Fruit fly (Drosophila melanogaster) whole organism, embryonic: ENCODE results near the gene ImpL1.

Experiments
- B-H2 ChIP-seq: fragments of 200-800 bp; sonication (Bioruptor generic); optimal IDR thresholded peaks from 2 replicates; lab custom pipeline; 2018; ENCODE audit warnings: missing biosample characterization, mild to moderate bottlenecking, missing genetic modification characterization
- BEAF-32 ChIP-seq: fragments of 200-800 bp; sonication (Bioruptor generic); optimal IDR thresholded peaks from 3 replicates; lab custom pipeline; 2017; ENCODE audit warnings: missing biosample characterization, missing genetic modification characterization, mild to moderate bottlenecking, moderate library complexity, missing genetic modification reagents
- CG13287 ChIP-seq: fragments of 200-800 bp; sonication (Bioruptor generic); IDR thresholded peaks from 2 replicates; pipeline ENCODE4 v1.3.6; 2022; ENCODE audit warnings: missing biosample characterization, missing genetic modification characterization; ENCODE audit not compliant: partially characterized antibody
- CG14860 ChIP-seq: fragments of 200-800 bp; sonication (Bioruptor generic); IDR thresholded peaks from 3 replicates; pipeline ENCODE4 v1.3.6; 2022; ENCODE audit warnings: missing biosample characterization, missing genetic modification characterization; ENCODE audit not compliant: partially characterized antibody
- CG15514 ChIP-seq: fragments of 200-800 bp; sonication (Bioruptor generic); optimal IDR thresholded peaks from 3 replicates; lab custom pipeline; 2017; ENCODE audit warnings: missing biosample characterization, missing genetic modification characterization, mild to moderate bottlenecking, moderate library complexity, missing genetic modification reagents
- CG15601 ChIP-seq: fragments of 200-800 bp; sonication (Bioruptor generic); optimal IDR thresholded peaks from 3 replicates; lab custom pipeline; 2019; ENCODE audit warnings: missing biosample characterization, mild to moderate bottlenecking, missing genetic modification characterization, moderate library complexity
- CG16813 ChIP-seq: fragments of 200-800 bp; sonication (Bioruptor generic); IDR thresholded peaks from 3 replicates; pipeline ENCODE4 v1.3.6; 2022; ENCODE audit warnings: missing biosample characterization, missing genetic modification characterization; ENCODE audit not compliant: partially characterized antibody
- CG17186 ChIP-seq: fragments of 200-800 bp; sonication (Bioruptor generic); optimal IDR thresholded peaks from 3 replicates; lab custom pipeline; 2017; ENCODE audit warnings: missing biosample characterization, missing genetic modification reagents, missing genetic modification characterization
- CG17829 ChIP-seq: fragments of 200-800 bp; optimal IDR thresholded peaks from 2 replicates; lab custom pipeline; 2019; ENCODE audit warnings: missing biosample characterization, mild to moderate bottlenecking, missing genetic modification characterization, moderate library complexity
- CG2712 ChIP-seq: fragments of 200-800 bp; optimal IDR thresholded peaks from 3 replicates; lab custom pipeline; 2019; ENCODE audit warnings: missing biosample characterization, mild to moderate bottlenecking, missing genetic modification characterization, moderate library complexity
- CG33213 ChIP-seq: fragments of 200-800 bp; sonication (Bioruptor generic); optimal IDR thresholded peaks from 3 replicates; lab custom pipeline; 2016; ENCODE audit warnings: missing biosample characterization, missing genetic modification characterization
- CG3847 ChIP-seq: fragments of 200-800 bp; sonication (Bioruptor generic); IDR thresholded peaks from 2 replicates; pipeline ENCODE4 v1.3.6; 2022; ENCODE audit warnings: missing biosample characterization, missing genetic modification characterization
- CG6791 ChIP-seq: fragments of 200-800 bp; sonication (Bioruptor generic); IDR thresholded peaks from 3 replicates; pipeline ENCODE4 v1.3.6; 2022; ENCODE audit warnings: missing biosample characterization, missing genetic modification characterization; ENCODE audit not compliant: partially characterized antibody
- CG8089 ChIP-seq: fragments of 200-800 bp; sonication (Bioruptor generic); optimal IDR thresholded peaks from 3 replicates; lab custom pipeline; 2016; ENCODE audit warnings: missing biosample characterization, missing genetic modification characterization
- CG9797 ChIP-seq: fragments of 200-800 bp; sonication (Bioruptor generic); optimal IDR thresholded peaks from 3 replicates; lab custom pipeline; 2018; ENCODE audit warnings: missing biosample characterization, mild to moderate bottlenecking, missing genetic modification characterization
- CTCF ChIP-seq: fragments of 200-800 bp; sonication (Bioruptor generic); optimal IDR thresholded peaks from 2 replicates; lab custom pipeline; 2017; ENCODE audit warnings: missing biosample characterization, mild to moderate bottlenecking, missing genetic modification characterization, moderate library complexity
- Dip2 ChIP-seq: fragments of 200-800 bp; sonication (Bioruptor generic); IDR thresholded peaks from 2 replicates; pipeline ENCODE4 v1.3.6; 2022; ENCODE audit warnings: missing biosample characterization, missing genetic modification characterization
- Dll ChIP-seq: fragments of 200-800 bp; sonication (Bioruptor generic); IDR thresholded peaks from 4 replicates; pipeline ENCODE4 v1.3.6; 2022; ENCODE audit warnings: missing biosample characterization, missing genetic modification characterization; ENCODE audit not compliant: partially characterized antibody
- Dref ChIP-seq: fragments of 200-800 bp; sonication (Bioruptor generic); IDR thresholded peaks from 2 replicates; pipeline ENCODE4 v1.3.6; 2022; ENCODE audit warnings: missing biosample characterization, missing genetic modification characterization
- E2f2 ChIP-seq: fragments of 200-800 bp; sonication (Bioruptor generic); IDR thresholded peaks from 2 replicates; pipeline ENCODE4 v1.3.6; 2022; ENCODE audit warnings: missing biosample characterization, missing genetic modification characterization
- Ets97D ChIP-seq: fragments of 200-800 bp; sonication (Bioruptor generic); optimal IDR thresholded peaks from 3 replicates; lab custom pipeline; 2016; ENCODE audit warnings: missing biosample characterization, missing genetic modification characterization
- HLH4C ChIP-seq: fragments of 200-800 bp; sonication (Bioruptor generic); IDR thresholded peaks from 3 replicates; pipeline ENCODE4 v1.3.6; 2022; ENCODE audit warnings: missing biosample characterization, missing genetic modification characterization; ENCODE audit not compliant: partially characterized antibody
- Hey ChIP-seq: fragments of 200-800 bp; sonication (Bioruptor generic); optimal IDR thresholded peaks from 3 replicates; lab custom pipeline; 2018; ENCODE audit warnings: missing biosample characterization, mild to moderate bottlenecking, missing genetic modification characterization
- Hmr ChIP-seq: fragments of 200-800 bp; sonication (Bioruptor generic); optimal IDR thresholded peaks from 3 replicates; lab custom pipeline; 2017; ENCODE audit warnings: mild to moderate bottlenecking, missing biosample characterization, missing genetic modification reagents, missing genetic modification characterization
- Lhr ChIP-seq: fragments of 200-800 bp; sonication (Bioruptor generic); optimal IDR thresholded peaks from 3 replicates; lab custom pipeline; 2017; ENCODE audit warnings: mild to moderate bottlenecking, missing biosample characterization, missing genetic modification reagents, missing genetic modification characterization
- MBD-R2 ChIP-seq: fragments of 200-800 bp; sonication (Bioruptor generic); IDR thresholded peaks from 2 replicates; pipeline ENCODE4 v1.3.6; 2022; ENCODE audit warnings: missing biosample characterization, missing genetic modification characterization
- MESR4 ChIP-seq: fragments of 200-800 bp; sonication (Bioruptor generic); optimal IDR thresholded peaks from 2 replicates; lab custom pipeline; 2018; ENCODE audit warnings: missing biosample characterization, mild to moderate bottlenecking, missing genetic modification characterization, moderate library complexity
- Myb ChIP-seq: fragments of 200-800 bp; sonication (Bioruptor generic); optimal IDR thresholded peaks from 2 replicates; lab custom pipeline; 2016; ENCODE audit warnings: missing biosample characterization, missing genetic modification characterization
- Sry-δ ChIP-seq: fragments of 200-800 bp; sonication (Bioruptor generic); optimal IDR thresholded peaks from 2 replicates; lab custom pipeline; 2016; ENCODE audit warnings: missing biosample characterization, missing genetic modification characterization
- bbx ChIP-seq: fragments of 200-800 bp; sonication (Bioruptor generic); IDR thresholded peaks from 2 replicates; pipeline ENCODE4 v1.3.6; 2022; ENCODE audit warnings: missing biosample characterization, missing genetic modification characterization; ENCODE audit not compliant: partially characterized antibody
- ci ChIP-seq: fragments of 200-800 bp; sonication (Bioruptor generic); IDR thresholded peaks from 3 replicates; pipeline ENCODE4 v1.3.6; 2022; ENCODE audit warnings: missing biosample characterization, missing genetic modification characterization
- crc ChIP-seq: fragments of 200-800 bp; sonication (Bioruptor generic); optimal IDR thresholded peaks from 2 replicates; lab custom pipeline; 2016; ENCODE audit warnings: missing biosample characterization, missing genetic modification characterization
- eyg ChIP-seq: fragments of 200-800 bp; sonication (Bioruptor generic); optimal IDR thresholded peaks from 3 replicates; lab custom pipeline; 2016; ENCODE audit warnings: missing biosample characterization, missing genetic modification characterization
- hb ChIP-seq: fragments of 200-800 bp; sonication (Bioruptor generic); IDR thresholded peaks from 3 replicates; pipeline ENCODE4 v1.3.6; 2022; ENCODE audit warnings: missing biosample characterization, missing genetic modification characterization; ENCODE audit not compliant: partially characterized antibody
- insv ChIP-seq, 2 experiments: fragments of 200-800 bp; sonication (Bioruptor generic); optimal IDR thresholded peaks; 3 replicates each; lab custom pipeline; 2016 to 2018; ENCODE audit warnings: missing biosample characterization in 2 of 2, missing genetic modification characterization in 2 of 2
- inv ChIP-seq: fragments of 200-800 bp; sonication (Bioruptor generic); IDR thresholded peaks from 2 replicates; pipeline ENCODE4 v1.3.6; 2022; ENCODE audit warnings: missing biosample characterization, missing genetic modification characterization; ENCODE audit not compliant: partially characterized antibody
- nmo ChIP-seq: fragments of 200-800 bp; sonication (Bioruptor generic); optimal IDR thresholded peaks from 2 replicates; lab custom pipeline; 2018; ENCODE audit warnings: missing biosample characterization, mild to moderate bottlenecking, missing genetic modification characterization, moderate library complexity
- pzg ChIP-seq: fragments of 200-800 bp; sonication (Bioruptor generic); optimal IDR thresholded peaks from 3 replicates; lab custom pipeline; 2018; ENCODE audit warnings: missing biosample characterization, mild to moderate bottlenecking, missing genetic modification characterization, moderate library complexity
- run ChIP-seq: fragments of 200-800 bp; sonication (Bioruptor generic); optimal IDR thresholded peaks from 3 replicates; lab custom pipeline; 2018; ENCODE audit warnings: missing biosample characterization, mild to moderate bottlenecking, missing genetic modification characterization
- stwl ChIP-seq: fragments of 200-800 bp; sonication (Bioruptor generic); optimal IDR thresholded peaks from 3 replicates; lab custom pipeline; 2018; ENCODE audit warnings: missing biosample characterization, mild to moderate bottlenecking, missing genetic modification characterization, moderate library complexity
- tna ChIP-seq: fragments of 200-800 bp; sonication (Bioruptor generic); IDR thresholded peaks from 2 replicates; pipeline ENCODE4 v1.3.6; 2022; ENCODE audit warnings: missing biosample characterization, missing genetic modification characterization; ENCODE audit not compliant: partially characterized antibody
- trem ChIP-seq: fragments of 200-800 bp; optimal IDR thresholded peaks from 3 replicates; lab custom pipeline; 2019; ENCODE audit warnings: missing biosample characterization, mild to moderate bottlenecking, missing genetic modification characterization, moderate library complexity
- twi ChIP-seq: fragments of 200-800 bp; optimal IDR thresholded peaks from 2 replicates; lab custom pipeline; 2019; ENCODE audit warnings: missing biosample characterization, mild to moderate bottlenecking, missing genetic modification characterization, moderate library complexity
- unc-4 ChIP-seq: fragments of 200-800 bp; sonication (Bioruptor generic); IDR thresholded peaks from 2 replicates; pipeline ENCODE4 v1.3.6; 2022; ENCODE audit warnings: missing biosample characterization, missing genetic modification characterization; ENCODE audit not compliant: partially characterized antibody
- vnd ChIP-seq: fragments of 200-800 bp; sonication (Bioruptor generic); IDR thresholded peaks from 3 replicates; pipeline ENCODE4 v1.3.6; 2022; ENCODE audit warnings: missing biosample characterization, missing genetic modification characterization; ENCODE audit not compliant: partially characterized antibody

Gene ImpL1

DNA sequence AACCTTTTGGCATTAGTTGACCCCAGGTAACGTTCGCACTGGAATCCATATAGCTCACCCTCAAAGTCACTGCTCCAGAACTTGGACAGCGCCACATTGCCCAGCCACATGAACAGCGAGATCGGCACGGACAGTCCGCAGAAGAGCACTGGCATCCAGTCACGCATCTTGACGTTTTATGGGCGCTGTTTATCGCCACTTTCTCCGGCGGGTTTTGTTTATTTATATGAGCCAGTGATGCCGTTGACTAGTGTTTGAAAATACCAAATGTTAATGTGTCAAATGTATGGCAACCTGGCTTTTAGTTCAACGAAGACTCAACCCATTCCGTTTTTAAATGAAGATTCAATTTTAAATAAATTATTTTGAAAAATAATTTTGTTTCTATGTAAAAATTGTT, 5.0 kb downstream of the ImpL1 start, which contains the start of gene CG10171 (continued):
- TF ChIP-seq eyg (GFP tag; lab: Kevin White, UChicago): no peak
- TF ChIP-seq trem: peak; percentile 20
- peak; percentile 38; the same call in 1 of the 3 replicates for TF ChIP-seq CG16813 (GFP tag; lab: Robert Waterston, UW)
- TF ChIP-seq Myb (GFP tag; lab: Kevin White, UChicago): peak; percentile 76
- peak; percentile 53 for TF ChIP-seq Ets97D (GFP tag; lab: Kevin White, UChicago)
- TF ChIP-seq CG3847 (GFP tag; lab: Robert Waterston, UW): peak; percentile 89
- peak; percentile 12 for TF ChIP-seq CG2712 (tag; lab: Kevin White, UChicago)
- TF ChIP-seq CG14860: no peak
- TF ChIP-seq ci (GFP tag; lab: Robert Waterston, UW): peak; percentile 37; the same call in 1 of the 3 replicates
- 0 out of 3 replicates have a peak, but pooled peaks have one; percentile 33 for TF ChIP-seq vnd (GFP tag; lab: Robert Waterston, UW)
- TF ChIP-seq, all 482 proteins: peak for 53

DNA sequence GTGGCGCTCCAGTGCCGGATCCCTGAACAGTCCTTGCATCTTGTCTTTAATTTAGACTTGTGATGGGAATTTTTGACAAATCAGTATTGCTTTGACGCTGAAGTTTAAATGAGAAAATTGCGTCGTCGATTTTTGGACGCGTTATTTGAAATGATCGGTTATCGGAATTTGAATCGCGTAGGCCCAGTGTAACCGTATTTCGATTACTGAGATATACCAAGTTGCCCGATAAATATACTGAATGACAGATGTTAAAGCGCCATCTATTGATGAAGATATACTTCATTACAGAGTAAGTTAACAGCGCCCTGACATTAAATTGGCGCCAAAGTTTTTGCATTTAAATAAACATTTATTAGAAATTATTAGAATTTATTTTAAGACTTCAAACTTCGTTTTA, 7.3 kb downstream of the ImpL1 start, which contains the start of gene Poc1:
Gene Poc1 (minus strand): TSS at position 173 of the 400 bp plus-strand sequence.
- TF ChIP-seq Lhr (GFP tag; lab: Kevin White, UChicago) (peak; percentile 79), Hmr (peak; percentile 24), trem (peak; percentile 59), CG17186 (peak; percentile 39), Dll (GFP tag; lab: Robert Waterston, UW) (peak; percentile 47; the same call in 2 of the 4 replicates), CG33213 (GFP tag; lab: Kevin White, UChicago) (peak; percentile 25), Sry-δ (peak; percentile 47), bbx (GFP tag; lab: Robert Waterston, UW) (peak; percentile 44; the same call in 1 of the 2 replicates), twi (tag; lab: Kevin White, UChicago) (no peak), Myb (GFP tag; lab: Kevin White, UChicago) (peak; percentile 60), CG9797 (GFP tag; lab: Kevin White, UChicago) (peak; percentile 82), nmo (GFP tag; lab: Kevin White, UChicago) (peak; percentile 41), HLH4C (peak; percentile 71), E2f2 (peak; percentile 98), MESR4 (GFP tag; lab: Kevin White, UChicago) (peak; percentile 22), run (tag; lab: Kevin White, UChicago) (no peak), CG16813 (GFP tag; lab: Robert Waterston, UW) (0 out of 3 replicates have a peak, but pooled peaks have one; percentile 30), crc (GFP tag; lab: Kevin White, UChicago) (no peak), B-H2 (GFP tag; lab: Kevin White, UChicago) (no peak), CG2712 (tag; lab: Kevin White, UChicago) (peak; percentile 41), CG15601 (tag; lab: Kevin White, UChicago) (peak; percentile 21), insv (GFP tag; optimal IDR thresholded peaks at IDR 0.05; lab: Kevin White, UChicago) (peak in 1 of 2 experiments; percentile 41), CTCF (peak; percentile 98), Hey (no peak), hb (GFP tag; lab: Robert Waterston, UW) (peak; percentile 35; the same call in 1 of the 3 replicates), Ets97D (GFP tag; lab: Kevin White, UChicago) (peak; percentile 38), tna (GFP tag; lab: Robert Waterston, UW) (peak; percentile 33; the same call in 1 of the 2 replicates), unc-4 (GFP tag; lab: Robert Waterston, UW) (peak; percentile 14; the same call in 1 of the 2 replicates), Dref (peak; percentile 80), stwl (tag; lab: Kevin White, UChicago) (peak; percentile 85), inv (0 out of 2 replicates have a peak, but pooled peaks have one; percentile 3), CG17829 (tag; lab: Kevin White, UChicago) (peak; percentile 53), pzg (GFP tag; lab: Kevin White, UChicago) (peak; percentile 90), CG15514 (peak; percentile 28), CG13287 (GFP tag; lab: Robert Waterston, UW) (peak; percentile 72), CG6791 (GFP tag; lab: Robert Waterston, UW) (peak; percentile 61), BEAF-32 (GFP tag; lab: Kevin White, UChicago) (peak; percentile 32), MBD-R2 (GFP tag; lab: Robert Waterston, UW) (peak; percentile 22; the same call in 1 of the 2 replicates), vnd (GFP tag; lab: Robert Waterston, UW) (0 out of 3 replicates have a peak, but pooled peaks have one; percentile 15), Dip2 (peak; percentile 91), CG8089 (GFP tag; lab: Kevin White, UChicago) (no peak)
